Worm (Caenorhabditis elegans) whole organism, early embryonic: Measurements from ENCODE around the gene mrpl-51.

Experiments
- B0310.2 ChIP-seq: sonication (generic microtip); optimal IDR thresholded peaks from 2 replicates; lab custom pipeline; 2016; ENCODE audit warnings: mild to moderate bottlenecking, missing genetic modification characterization, missing compliant biosample characterization
- F13C5.2 ChIP-seq: sonication (generic microtip); optimal IDR thresholded peaks from 2 replicates; lab custom pipeline; 2017; ENCODE audit warnings: mild to moderate bottlenecking, missing genetic modification characterization, inconsistent platforms, missing compliant biosample characterization
- aly-1 ChIP-seq: sonication (generic microtip); optimal IDR thresholded peaks from 2 replicates; lab custom pipeline; 2016; ENCODE audit warnings: missing genetic modification characterization, missing compliant biosample characterization
- ama-1 ChIP-seq: fragments of 150-350 bp; optimal IDR thresholded peaks from 2 replicates; lab custom pipeline; 2014
- ceh-13 ChIP-seq: fragments of 200-800 bp; sonication (Bioruptor generic); optimal IDR thresholded peaks from 2 replicates; lab custom pipeline; 2018; ENCODE audit warnings: mild to moderate bottlenecking, missing genetic modification characterization, missing compliant biosample characterization
- ceh-36 ChIP-seq: sonication (generic microtip); optimal IDR thresholded peaks from 2 replicates; lab custom pipeline; 2016; ENCODE audit warnings: missing genetic modification characterization, inconsistent platforms, missing compliant biosample characterization
- ets-7 ChIP-seq: sonication (generic microtip); optimal IDR thresholded peaks from 2 replicates; lab custom pipeline; 2016; ENCODE audit warnings: missing genotype, missing genetic modification characterization, missing compliant biosample characterization
- flt-1 ChIP-seq: fragments of 200-800 bp; sonication (Bioruptor generic); IDR thresholded peaks from 2 replicates; pipeline ENCODE4 v1.3.6; 2022; ENCODE audit warnings: missing genetic modification characterization, missing compliant biosample characterization
- hmbx-1 ChIP-seq: sonication (generic microtip); optimal IDR thresholded peaks from 2 replicates; lab custom pipeline; 2016; ENCODE audit warnings: mild to moderate bottlenecking, missing genetic modification characterization, missing compliant biosample characterization
- hmg-4 ChIP-seq: fragments of 200-800 bp; sonication (Bioruptor generic); optimal IDR thresholded peaks from 2 replicates; lab custom pipeline; 2018; ENCODE audit warnings: mild to moderate bottlenecking, missing genetic modification characterization, missing compliant biosample characterization
- hnd-1 ChIP-seq: sonication (generic microtip); optimal IDR thresholded peaks from 2 replicates; lab custom pipeline; 2016; ENCODE audit warnings: missing genetic modification characterization, missing compliant biosample characterization
- pes-1 ChIP-seq: fragments of 200-800 bp; sonication (Bioruptor generic); IDR thresholded peaks from 2 replicates; pipeline ENCODE4 v1.3.6; 2022; ENCODE audit warnings: missing genetic modification reagents, missing genetic modification characterization, missing compliant biosample characterization
- scrt-1 ChIP-seq: fragments of 200-800 bp; sonication (Bioruptor generic); IDR thresholded peaks from 2 replicates; pipeline ENCODE4 v1.3.6; 2022; ENCODE audit warnings: missing genetic modification characterization, missing compliant biosample characterization
- sea-1 ChIP-seq: fragments of 200-800 bp; sonication (Bioruptor generic); conservative IDR thresholded peaks from 2 replicates; pipeline ENCODE4 v1.3.6; 2022; ENCODE audit warnings: missing genetic modification characterization, missing compliant biosample characterization
- tbx-11 ChIP-seq: fragments of 200-800 bp; sonication (Bioruptor generic); IDR thresholded peaks from 2 replicates; pipeline ENCODE4 v1.3.6; 2022; ENCODE audit warnings: missing genetic modification characterization, missing compliant biosample characterization
- tbx-37 ChIP-seq: fragments of 200-800 bp; sonication (Bioruptor generic); conservative IDR thresholded peaks from 2 replicates; pipeline ENCODE4 v1.3.6; 2022; ENCODE audit warnings: missing genetic modification reagents, missing genetic modification characterization, missing compliant biosample characterization
- tra-4 ChIP-seq: sonication (generic microtip); optimal IDR thresholded peaks from 2 replicates; lab custom pipeline; 2017; ENCODE audit warnings: missing genetic modification characterization, missing compliant biosample characterization

Gene mrpl-51

ce11 chrIV:12031003-12031402 lies at the start of gene mrpl-51, which contains the start of gene T12G3.6:
Gene mrpl-51 (plus strand): TSS chrIV:12031324.
Gene T12G3.6 (minus strand): TSS chrIV:12031271.
- TF ChIP-seq flt-1: no peak

DNA sequence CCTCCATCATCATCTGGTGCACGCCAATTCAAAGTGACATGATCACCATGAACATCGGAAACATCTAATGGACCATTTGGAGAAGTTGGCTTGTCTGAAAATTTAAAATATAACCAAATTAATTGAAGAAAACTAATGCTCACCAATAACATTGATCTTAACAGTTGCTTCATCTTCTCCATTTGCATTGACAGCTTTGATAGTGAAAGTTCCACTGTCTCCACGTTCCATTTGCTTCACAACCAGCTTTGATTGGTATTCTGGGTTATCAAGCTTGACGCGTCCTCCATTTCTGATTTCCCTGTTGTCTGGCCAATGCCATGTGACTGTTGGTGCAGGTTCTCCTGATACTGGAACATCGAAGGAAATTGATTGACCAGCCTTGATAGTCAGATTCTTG lies 44.7 kb upstream of the mrpl-51 start:
- no peak for TF ChIP-seq B0310.2
- no peak for TF ChIP-seq pes-1
- no peak for TF ChIP-seq ama-1
- TF ChIP-seq hmbx-1 (tag; lab: Kevin White, UChicago): no peak
- no peak for TF ChIP-seq sea-1
- no peak for TF ChIP-seq flt-1
- no peak for TF ChIP-seq scrt-1 (GFP tag; lab: Robert Waterston, UW)
- TF ChIP-seq hnd-1 (tag; lab: Kevin White, UChicago): no peak
- no peak for TF ChIP-seq tbx-37 (GFP tag; lab: Robert Waterston, UW)
- TF ChIP-seq aly-1: no peak
- no peak for TF ChIP-seq ceh-13 (GFP tag; lab: Kevin White, UChicago)
- TF ChIP-seq ets-7 (tag; lab: Kevin White, UChicago): no peak
- TF ChIP-seq tra-4 (tag; lab: Kevin White, UChicago): no peak
- TF ChIP-seq hmg-4 (GFP tag; lab: Kevin White, UChicago): no peak
- TF ChIP-seq tbx-11: no peak
- no peak for TF ChIP-seq ceh-36 (tag; lab: Kevin White, UChicago)
- TF ChIP-seq F13C5.2 (tag; lab: Kevin White, UChicago): no peak

- no peak for TF ChIP-seq flt-1
- no peak for TF ChIP-seq scrt-1 (GFP tag; lab: Robert Waterston, UW)
- no peak for TF ChIP-seq B0310.2
- TF ChIP-seq aly-1: no peak
Observed at ce11 chrIV:12005090-12005770, 25.9 kb upstream of the mrpl-51 start.

- TF ChIP-seq ceh-36 (tag; lab: Kevin White, UChicago) (no peak), tra-4 (tag; lab: Kevin White, UChicago) (no peak), tbx-37 (GFP tag; lab: Robert Waterston, UW) (no peak), aly-1 (no peak), ceh-13 (GFP tag; lab: Kevin White, UChicago) (no peak), hmg-4 (GFP tag; lab: Kevin White, UChicago) (no peak), F13C5.2 (tag; lab: Kevin White, UChicago) (no peak), ets-7 (tag; lab: Kevin White, UChicago) (no peak), sea-1 (no peak), tbx-11 (no peak), hmbx-1 (tag; lab: Kevin White, UChicago) (no peak), pes-1 (no peak), hnd-1 (tag; lab: Kevin White, UChicago) (no peak), flt-1 (no peak)
Observed at ce11 chrIV:12009046-12009674, 22.0 kb upstream of the mrpl-51 start.

DNA sequence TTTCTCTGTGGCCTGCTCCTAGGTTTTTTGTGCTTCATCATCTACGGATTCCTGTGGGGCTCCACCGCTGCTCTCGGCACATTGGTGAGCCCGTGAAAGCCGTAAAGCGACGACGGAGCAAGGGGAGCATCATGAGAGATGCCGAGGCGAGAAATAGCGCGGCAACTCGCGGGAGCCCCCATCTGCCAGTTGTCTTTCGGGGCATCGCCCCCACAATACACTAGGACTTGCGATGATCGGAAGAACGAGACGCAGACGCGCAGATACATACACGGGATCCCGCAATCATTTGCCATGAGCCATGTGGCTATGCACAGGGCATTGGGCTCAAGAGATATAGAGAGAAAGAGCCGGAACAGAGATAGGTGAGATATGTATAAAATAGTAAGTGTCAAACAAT lies 20.7 kb upstream of the mrpl-51 start:
- TF ChIP-seq ets-7 (tag; lab: Kevin White, UChicago): no peak
- no peak for TF ChIP-seq F13C5.2 (tag; lab: Kevin White, UChicago)
- 0 out of 2 replicates have a peak, but pooled peaks have one; percentile 6 for TF ChIP-seq scrt-1 (GFP tag; lab: Robert Waterston, UW)
- TF ChIP-seq tbx-37 (GFP tag; lab: Robert Waterston, UW): no peak

- no peak for TF ChIP-seq pes-1
- TF ChIP-seq ceh-36 (tag; lab: Kevin White, UChicago): no peak
- TF ChIP-seq F13C5.2 (tag; lab: Kevin White, UChicago): no peak
- TF ChIP-seq tbx-11: no peak
- TF ChIP-seq ceh-13 (GFP tag; lab: Kevin White, UChicago): no peak
- no peak for TF ChIP-seq aly-1
- TF ChIP-seq tbx-37 (GFP tag; lab: Robert Waterston, UW): no peak
- TF ChIP-seq tra-4 (tag; lab: Kevin White, UChicago): no peak
- TF ChIP-seq scrt-1 (GFP tag; lab: Robert Waterston, UW): no peak
- TF ChIP-seq hnd-1 (tag; lab: Kevin White, UChicago): no peak
- no peak for TF ChIP-seq ama-1
- no peak for TF ChIP-seq ets-7 (tag; lab: Kevin White, UChicago)
Observed at ce11 chrIV:12010859-12011258, 20.3 kb upstream of the mrpl-51 start, which contains the start of the genes ZK617.26 and unc-22. Gene ZK617.26 (minus strand): TSS chrIV:12010959. Gene unc-22 (minus strand): TSS chrIV:12011007.

ce11 chrIV:12012439-12013003 lies 18.6 kb upstream of the mrpl-51 start:
- no peak for TF ChIP-seq pes-1
- no peak for TF ChIP-seq tbx-11
- TF ChIP-seq ets-7 (tag; lab: Kevin White, UChicago): no peak

DNA sequence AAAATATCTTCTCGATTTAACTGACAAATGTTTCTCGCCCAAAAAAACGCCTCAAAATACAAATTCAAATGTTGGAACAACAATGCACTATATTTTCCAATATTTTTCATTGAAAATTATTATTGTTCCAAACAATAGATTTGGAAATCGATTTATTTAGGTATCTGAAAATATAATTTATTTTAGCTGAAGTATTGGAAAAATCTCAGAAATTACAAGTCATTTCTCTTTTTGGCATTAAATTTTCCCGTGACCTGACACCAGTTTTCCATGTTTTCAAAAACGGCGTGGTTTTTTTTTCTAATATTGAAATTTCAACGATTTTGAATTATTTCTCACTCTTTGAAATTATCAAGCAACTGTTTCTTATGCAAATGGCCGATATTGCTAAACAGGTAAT lies 18.0 kb upstream of the mrpl-51 start, which contains the start of gene spe-17:
spe-17 (plus strand) TSS at position 301 of the 400 bp plus-strand sequence.
- TF ChIP-seq ama-1 (no peak), sea-1 (no peak), B0310.2 (no peak), scrt-1 (GFP tag; lab: Robert Waterston, UW) (no peak), ceh-36 (tag; lab: Kevin White, UChicago) (no peak), pes-1 (no peak), F13C5.2 (tag; lab: Kevin White, UChicago) (no peak), flt-1 (no peak), tbx-11 (no peak)
